Worm (Caenorhabditis elegans) whole organism, midembryonic: Measurements from ENCODE around the gene tag-164.

Experiments used
- cog-1 ChIP-seq: sonication (generic microtip); optimal IDR thresholded peaks from 2 replicates; lab custom pipeline; 2016; ENCODE audit warnings: missing genetic modification characterization, missing compliant biosample characterization
- flt-1 ChIP-seq: fragments of 200-800 bp; sonication (Bioruptor generic); IDR thresholded peaks from 2 replicates; pipeline ENCODE4 v1.3.6; 2022; ENCODE audit warnings: missing genetic modification characterization, missing compliant biosample characterization
- klf-2 ChIP-seq: fragments of 200-800 bp; sonication (Bioruptor generic); conservative IDR thresholded peaks from 2 replicates; pipeline ENCODE4 v1.3.6; 2022; ENCODE audit warnings: missing genetic modification reagents, missing genetic modification characterization, missing compliant biosample characterization
- med-1 ChIP-seq: sonication (generic microtip); optimal IDR thresholded peaks from 2 replicates; lab custom pipeline; 2017; ENCODE audit warnings: missing genetic modification characterization, mild to moderate bottlenecking, missing compliant biosample characterization, antibody characterized with exemption, missing genetic modification reagents; ENCODE audit not compliant: insufficient read depth
- ref-1 ChIP-seq: fragments of 200-800 bp; sonication (Bioruptor generic); conservative IDR thresholded peaks from 2 replicates; pipeline ENCODE4 v1.3.6; 2022; ENCODE audit warnings: missing genetic modification reagents, missing genetic modification characterization, missing compliant biosample characterization
- ztf-23 ChIP-seq: fragments of 200-800 bp; sonication (Bioruptor generic); IDR thresholded peaks from 2 replicates; pipeline ENCODE4 v1.3.6; 2022; ENCODE audit warnings: missing genetic modification reagents, missing genetic modification characterization, missing compliant biosample characterization

DNA sequence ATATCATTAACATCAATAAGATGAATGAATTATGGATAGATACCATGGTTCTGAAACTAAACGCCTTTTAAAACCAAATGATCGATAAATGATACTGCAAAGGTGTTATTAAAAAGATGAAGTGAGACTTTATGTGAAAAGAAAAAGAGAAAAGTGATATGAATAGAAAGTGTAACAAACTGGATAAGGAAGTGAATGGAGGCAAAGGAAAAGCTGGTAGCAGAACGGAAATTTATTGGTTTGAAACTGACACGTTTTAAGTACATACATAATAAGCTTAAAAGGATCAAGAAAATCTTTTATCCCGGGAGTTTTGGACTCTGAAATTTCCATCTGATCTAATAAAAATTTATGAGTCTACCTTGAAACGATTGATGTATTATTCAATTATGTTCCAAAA lies 29.7 kb upstream of the tag-164 start, which contains the start of gene bli-5:
- TF ChIP-seq ztf-23 (GFP tag; lab: Robert Waterston, UW) (no peak), cog-1 (tag; lab: Kevin White, UChicago) (no peak), ref-1 (GFP tag; lab: Robert Waterston, UW) (no peak), med-1 (GFP tag; lab: Kevin White, UChicago) (no peak), flt-1 (GFP tag; lab: Robert Waterston, UW) (no peak), klf-2 (GFP tag; lab: Robert Waterston, UW) (no peak)
